Fruit fly (Drosophila melanogaster): ENCODE measurements around the gene Vps16B.
A peak's percentile ranks its signal among the peaks of the same experiment; 100 is the strongest.

The Vps16B gene

dm6 chr3R:29830925-29831324 lies 14.7 kb upstream of the Vps16B start:
- TF ChIP-seq CTCF (optimal IDR thresholded peaks at IDR 0.05) (no peak), CG8478 (optimal IDR thresholded peaks at IDR 0.05) (no peak)

dm6 chr3R:29829228-29829786 lies 13.1 kb upstream of the Vps16B start:
- TF ChIP-seq CTCF (optimal IDR thresholded peaks at IDR 0.05) (no peak), CG8478 (optimal IDR thresholded peaks at IDR 0.05) (no peak)

- TF ChIP-seq CG8478 (optimal IDR thresholded peaks at IDR 0.05) (no peak), CTCF (optimal IDR thresholded peaks at IDR 0.05) (no peak)
Measured at dm6 chr3R:29818434-29819268, 2.4 kb upstream of the Vps16B start, which contains the start of gene neo. Gene neo, plus strand, starts transcription at chr3R:29819131.

dm6 chr3R:29817664-29818063 lies 1.4 kb upstream of the Vps16B start, which contains the start of gene CG7829:
Gene CG7829, minus strand, starts transcription at chr3R:29817764.
- TF ChIP-seq CTCF (optimal IDR thresholded peaks at IDR 0.05) = no peak
- no peak for TF ChIP-seq CG8478 (optimal IDR thresholded peaks at IDR 0.05)

- peak in 1 of 2 experiments; percentile 14 for TF ChIP-seq CTCF (optimal IDR thresholded peaks at IDR 0.05)
- no peak for TF ChIP-seq CG8478 (optimal IDR thresholded peaks at IDR 0.05)
Measured at dm6 chr3R:29806682-29807393, 9.4 kb downstream of the Vps16B start, which contains the start of the genes ca and ncd. Gene ca, plus strand, starts transcription at chr3R:29806811. Gene ncd, minus strand, starts transcription at chr3R:29807127.

dm6 chr3R:29802753-29803313 lies 13.4 kb downstream of the Vps16B start, which contains the start of the genes Etfb and CG7789:
Gene Etfb, minus strand, starts transcription at chr3R:29802945.
Gene CG7789, plus strand, starts transcription at chr3R:29803196.
- TF ChIP-seq CG8478 (optimal IDR thresholded peaks at IDR 0.05) (no peak), CTCF (optimal IDR thresholded peaks at IDR 0.05) (no peak)

- no peak for TF ChIP-seq CG8478 (optimal IDR thresholded peaks at IDR 0.05)
- TF ChIP-seq CTCF (optimal IDR thresholded peaks at IDR 0.05) = no peak
Measured at dm6 chr3R:29799681-29800028, 16.6 kb downstream of the Vps16B start.

- TF ChIP-seq CTCF (optimal IDR thresholded peaks at IDR 0.05) = peak; percentile 16 to 25
- no peak for TF ChIP-seq CG8478 (optimal IDR thresholded peaks at IDR 0.05)
Measured at dm6 chr3R:29798966-29799680, 17.1 kb downstream of the Vps16B start, which contains the start of the genes Rnb and Drice. Gene Rnb, minus strand, starts transcription at chr3R:29799354. Gene Drice, plus strand, starts transcription at chr3R:29799658.

dm6 chr3R:29797183-29797582 lies 19.1 kb downstream of the Vps16B start:
- no peak for TF ChIP-seq CG8478 (optimal IDR thresholded peaks at IDR 0.05)
- no peak for TF ChIP-seq CTCF (optimal IDR thresholded peaks at IDR 0.05)

- TF ChIP-seq CG8478 (optimal IDR thresholded peaks at IDR 0.05) (no peak), CTCF (optimal IDR thresholded peaks at IDR 0.05) (no peak)
Measured at dm6 chr3R:29794161-29794882, 21.9 kb downstream of the Vps16B start, which contains the start of gene sro. Gene sro, plus strand, starts transcription at chr3R:29794597.

- no peak for TF ChIP-seq CG8478 (optimal IDR thresholded peaks at IDR 0.05)
- TF ChIP-seq CTCF (optimal IDR thresholded peaks at IDR 0.05) = no peak
Measured at dm6 chr3R:29790183-29790582, 26.1 kb downstream of the Vps16B start.

- no peak for TF ChIP-seq CTCF (optimal IDR thresholded peaks at IDR 0.05)
- TF ChIP-seq CG8478 (optimal IDR thresholded peaks at IDR 0.05) = no peak
Measured at dm6 chr3R:29787891-29788549, 28.2 kb downstream of the Vps16B start.

Data from S2 (cell line).